Fruit fly (Drosophila melanogaster) whole organism, wandering third instar larva: ENCODE measurements around the gene LysRS.
A peak's percentile ranks its signal among the peaks of the same experiment; 100 is the strongest.

Experiments
- Abd-B ChIP-seq: fragments of >200 bp; optimal IDR thresholded peaks from 2 replicates; lab custom pipeline; 2017; ENCODE audit warnings: missing biosample characterization, missing genetic modification characterization
- CG32264 ChIP-seq: fragments of 200-800 bp; sonication (Bioruptor generic); optimal IDR thresholded peaks from 2 replicates; lab custom pipeline; 2016; ENCODE audit warnings: missing biosample characterization, missing genetic modification characterization
- CG9705 ChIP-seq: fragments of 200-800 bp; sonication (Bioruptor generic); optimal IDR thresholded peaks from 2 replicates; lab custom pipeline; 2018; ENCODE audit warnings: missing biosample characterization, mild to moderate bottlenecking, missing genetic modification characterization
- CrebA ChIP-seq: fragments of 200-800 bp; sonication (Bioruptor generic); optimal IDR thresholded peaks from 2 replicates; lab custom pipeline; 2016; ENCODE audit warnings: missing biosample characterization, mild to moderate bottlenecking, missing genetic modification characterization, borderline replicate concordance
- Dif ChIP-seq: fragments of 200-275, 200-300 bp; sonication (Bioruptor generic); optimal IDR thresholded peaks from 2 replicates; lab custom pipeline; 2018; ENCODE audit warnings: missing biosample characterization, missing genetic modification characterization; ENCODE audit not compliant: partially characterized antibody
- GATAd ChIP-seq: sonication (Bioruptor generic); optimal IDR thresholded peaks from 2 replicates; lab custom pipeline; 2016; ENCODE audit warnings: missing biosample characterization, missing genetic modification characterization
- Hr83 ChIP-seq: fragments of 200-300 bp; sonication (Bioruptor generic); optimal IDR thresholded peaks from 2 replicates; lab custom pipeline; 2016; ENCODE audit warnings: missing biosample characterization, mild to moderate bottlenecking, missing genetic modification characterization, moderate library complexity; ENCODE audit not compliant: poor library complexity, severe bottlenecking
- Jra ChIP-seq: sonication (Bioruptor generic); optimal IDR thresholded peaks from 2 replicates; lab custom pipeline; 2016; ENCODE audit warnings: missing biosample characterization, missing genetic modification characterization
- Myc ChIP-seq: fragments of >200 bp; optimal IDR thresholded peaks from 2 replicates; lab custom pipeline; 2017
- N ChIP-seq: fragments of >200 bp; optimal IDR thresholded peaks from 2 replicates; lab custom pipeline; 2018; ENCODE audit warnings: missing biosample characterization, missing external identifiers, missing genetic modification characterization
- OdsH ChIP-seq: fragments of 200-800 bp; sonication (Bioruptor generic); optimal IDR thresholded peaks from 2 replicates; lab custom pipeline; 2016; ENCODE audit warnings: missing biosample characterization, mild to moderate bottlenecking, missing genetic modification characterization
- Rel ChIP-seq, 2 experiments: fragments of 200-800 bp; sonication (Bioruptor generic) in 1 of 2; optimal IDR thresholded peaks; 2 replicates in 1 of 2; 3 replicates in 1 of 2; lab custom pipeline; 2016 to 2019; ENCODE audit warnings: mild to moderate bottlenecking in 2 of 2, missing biosample characterization in 2 of 2, missing genetic modification characterization in 2 of 2, moderate library complexity in 1 of 2
- Sp1 ChIP-seq: fragments of 200-800 bp; sonication (Bioruptor generic); optimal IDR thresholded peaks from 3 replicates; lab custom pipeline; 2019; ENCODE audit warnings: missing biosample characterization, mild to moderate bottlenecking, missing genetic modification characterization, moderate library complexity
- Vsx2 ChIP-seq: fragments of 200-300, 225-300 bp; sonication (Bioruptor generic); optimal IDR thresholded peaks from 2 replicates; lab custom pipeline; 2018; ENCODE audit warnings: missing biosample characterization, missing genetic modification characterization; ENCODE audit not compliant: partially characterized antibody
- dl ChIP-seq, 2 experiments: fragments of 175-275, 200-275 bp in 1 of 2; fragments of 200-275 bp in 1 of 2; sonication (Bioruptor generic); optimal IDR thresholded peaks; lab custom pipeline; 2018; ENCODE audit warnings: mild to moderate bottlenecking in 2 of 2, missing biosample characterization in 2 of 2, missing genetic modification characterization in 2 of 2, moderate library complexity in 2 of 2; ENCODE audit not compliant: partially characterized antibody in 2 of 2, insufficient read depth in 1 of 2
- dmrt93B ChIP-seq: fragments of 200-800 bp; sonication (Bioruptor generic); optimal IDR thresholded peaks from 2 replicates; lab custom pipeline; 2018; ENCODE audit warnings: missing biosample characterization, mild to moderate bottlenecking, missing genetic modification characterization
- dsf ChIP-seq: sonication (Bioruptor generic); optimal IDR thresholded peaks from 2 replicates; lab custom pipeline; 2016; ENCODE audit warnings: missing biosample characterization, missing genetic modification characterization, borderline replicate concordance
- ey ChIP-seq: fragments of 200-800 bp; sonication (Bioruptor generic); optimal IDR thresholded peaks from 2 replicates; lab custom pipeline; 2016; ENCODE audit warnings: missing biosample characterization, missing genetic modification characterization
- foxo ChIP-seq, 2 experiments: fragments of 200-800 bp; sonication (Bioruptor generic); optimal IDR thresholded peaks; 2 replicates in 1 of 2; 3 replicates in 1 of 2; lab custom pipeline; 2016 to 2017; ENCODE audit warnings: missing biosample characterization in 2 of 2, missing genetic modification characterization in 2 of 2
- fru ChIP-seq: fragments of 200-800 bp; sonication (Bioruptor generic); optimal IDR thresholded peaks from 3 replicates; lab custom pipeline; 2016; ENCODE audit warnings: missing biosample characterization, mild to moderate bottlenecking, missing genetic modification characterization
- h ChIP-seq: fragments of 200-800 bp; sonication (Bioruptor generic); optimal IDR thresholded peaks from 3 replicates; lab custom pipeline; 2016; ENCODE audit warnings: missing biosample characterization, mild to moderate bottlenecking, missing genetic modification characterization
- jim ChIP-seq: fragments of 175-275, 200-325 bp; sonication (Bioruptor generic); optimal IDR thresholded peaks from 2 replicates; lab custom pipeline; 2016; ENCODE audit warnings: missing biosample characterization, mild to moderate bottlenecking, missing genetic modification characterization
- sage ChIP-seq: fragments of 200-800 bp; sonication (Bioruptor generic); optimal IDR thresholded peaks from 2 replicates; lab custom pipeline; 2016; ENCODE audit warnings: missing biosample characterization, mild to moderate bottlenecking, missing genetic modification characterization
- sv ChIP-seq: fragments of 200-800 bp; sonication (Bioruptor generic); optimal IDR thresholded peaks from 3 replicates; lab custom pipeline; 2016; ENCODE audit warnings: missing biosample characterization, missing genetic modification characterization
- tai ChIP-seq: sonication (Bioruptor generic); optimal IDR thresholded peaks from 2 replicates; lab custom pipeline; 2016; ENCODE audit warnings: missing biosample characterization, missing genetic modification characterization
- usp ChIP-seq: fragments of >200 bp; optimal IDR thresholded peaks from 2 replicates; lab custom pipeline; 2017; ENCODE audit warnings: missing biosample characterization, missing genetic modification characterization

Gene LysRS

DNA sequence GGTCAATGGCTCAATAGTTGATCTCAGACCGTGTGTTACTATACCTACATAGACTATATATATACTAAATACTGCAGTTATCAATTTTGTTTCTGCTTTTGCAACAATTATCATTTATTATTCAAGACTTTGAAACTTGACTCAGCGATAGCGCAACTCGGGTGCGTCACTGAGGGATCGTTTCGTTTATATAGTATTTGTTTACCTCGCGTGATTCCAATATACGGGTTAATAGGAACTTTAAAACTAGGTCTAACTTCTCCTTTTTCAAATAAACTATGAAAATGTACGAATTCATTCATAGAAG, 31.4 kb downstream of the LysRS start:
- TF ChIP-seq jim (GFP tag; lab: Kevin White, UChicago), result no peak
- TF ChIP-seq ey, result no peak
- no peak for TF ChIP-seq sage (GFP tag; lab: Kevin White, UChicago)
- no peak for TF ChIP-seq OdsH (GFP tag; lab: Kevin White, UChicago)
- no peak for TF ChIP-seq Myc
- no peak for TF ChIP-seq Rel (GFP tag; optimal IDR thresholded peaks at IDR 0.05; lab: Kevin White, UChicago)
- TF ChIP-seq Rel (tag; optimal IDR thresholded peaks at IDR 0.05; lab: Kevin White, UChicago), result no peak
- no peak for TF ChIP-seq CrebA (GFP tag; lab: Kevin White, UChicago)
- TF ChIP-seq CG9705 (GFP tag; lab: Kevin White, UChicago), result no peak
- no peak for TF ChIP-seq dsf (GFP tag; lab: Kevin White, UChicago)
- no peak for TF ChIP-seq Jra (GFP tag; lab: Kevin White, UChicago)
- no peak for TF ChIP-seq sv (GFP tag; lab: Kevin White, UChicago)
- TF ChIP-seq usp (GFP tag; lab: Kevin White, UChicago), result no peak
- no peak for TF ChIP-seq dl (GFP tag; optimal IDR thresholded peaks at IDR 0.05; lab: Kevin White, UChicago; ENCODE audit: insufficient read depth in 1 of 2, partially characterized antibody in 2 of 2)
- TF ChIP-seq h (GFP tag; lab: Kevin White, UChicago), result no peak
- TF ChIP-seq Abd-B, result no peak
- TF ChIP-seq Sp1 (GFP tag; lab: Kevin White, UChicago), result no peak
- no peak for TF ChIP-seq CG32264
- TF ChIP-seq foxo (GFP tag; optimal IDR thresholded peaks at IDR 0.05; lab: Kevin White, UChicago), result no peak
- TF ChIP-seq Vsx2 (GFP tag; lab: Kevin White, UChicago), result no peak

DNA sequence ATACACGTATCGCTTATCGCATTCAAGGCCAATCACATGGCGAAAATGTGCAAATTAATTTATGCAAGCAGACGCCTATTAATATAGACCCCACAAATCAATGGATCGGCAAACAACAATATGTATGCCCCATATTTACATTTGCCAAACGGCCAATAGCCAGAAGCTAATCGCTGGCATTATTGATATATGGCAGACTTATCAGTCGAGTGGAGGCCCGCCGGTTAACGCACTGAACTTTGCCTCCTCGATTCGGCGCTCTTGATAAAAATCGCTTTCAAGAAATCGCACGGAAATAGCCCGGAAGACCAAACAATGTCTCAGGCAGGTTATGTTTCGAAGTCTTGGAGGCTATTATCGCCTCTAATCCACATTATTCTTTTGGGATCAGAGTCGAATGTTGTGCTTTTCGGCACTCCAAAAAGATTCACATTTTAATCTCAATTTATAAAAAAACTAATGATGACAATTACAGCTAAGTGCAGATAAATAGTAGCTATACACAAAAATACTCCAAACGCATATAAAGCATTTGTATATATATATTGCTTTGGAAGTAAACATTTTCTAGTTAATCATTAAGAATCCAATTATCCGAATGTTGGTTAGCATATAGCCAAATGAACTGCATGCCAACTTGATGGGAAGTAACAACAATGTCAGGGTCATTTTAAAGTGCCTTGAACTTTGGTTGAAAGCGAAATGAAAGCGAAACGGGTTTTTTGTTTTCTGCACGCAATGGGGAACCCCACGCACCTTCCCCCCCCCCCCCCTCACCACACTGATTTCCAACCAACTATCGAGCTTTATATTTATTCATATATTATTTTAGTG, 32.0 kb downstream of the LysRS start:
- no peak for TF ChIP-seq Dif (GFP tag; lab: Kevin White, UChicago)
- TF ChIP-seq Hr83 (GFP tag; lab: Kevin White, UChicago), result peak; percentile 68
- no peak for TF ChIP-seq Rel (GFP tag; optimal IDR thresholded peaks at IDR 0.05; lab: Kevin White, UChicago)
- TF ChIP-seq Rel (tag; optimal IDR thresholded peaks at IDR 0.05; lab: Kevin White, UChicago), result peak; percentile 99
- TF ChIP-seq fru, result no peak
- no peak for TF ChIP-seq N (GFP tag; lab: Kevin White, UChicago)
- TF ChIP-seq Jra (GFP tag; lab: Kevin White, UChicago), result no peak
- TF ChIP-seq Abd-B, result no peak
- TF ChIP-seq, all 38 proteins: peak for 2

dm6 chrX:9576147-9576503, 32.6 kb downstream of the LysRS start, which contains the start of gene CG42395:
Gene CG42395 (minus strand): TSS chrX:9576247.
- no peak for TF ChIP-seq Jra (GFP tag; lab: Kevin White, UChicago)

DNA sequence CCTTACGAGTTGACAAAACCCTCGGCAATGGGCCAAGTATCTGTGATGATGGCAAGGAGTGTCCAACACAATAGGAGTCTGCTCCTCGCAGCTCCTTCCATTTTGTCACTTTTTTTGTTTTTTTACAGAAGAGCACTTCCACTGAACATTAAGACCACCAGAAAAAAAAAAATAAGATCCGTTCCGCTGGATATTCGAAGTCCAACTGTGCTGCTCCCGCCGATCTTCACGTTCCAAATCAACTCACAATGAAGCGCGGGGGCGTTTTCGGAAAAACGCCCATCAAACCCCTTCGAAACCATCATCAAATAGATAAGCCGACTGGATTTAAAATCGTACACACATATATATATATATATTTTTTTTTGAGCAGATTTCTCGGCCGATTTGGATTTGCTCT, 37.5 kb downstream of the LysRS start, which contains the start of gene Cubn:
Gene Cubn, minus strand, starts transcription at position 101 of the 400 bp plus-strand sequence.
- TF ChIP-seq h (GFP tag; lab: Kevin White, UChicago), result no peak
- TF ChIP-seq GATAd, result no peak
- no peak for TF ChIP-seq CG32264
- TF ChIP-seq tai (GFP tag; lab: Kevin White, UChicago), result no peak
- TF ChIP-seq Sp1 (GFP tag; lab: Kevin White, UChicago), result no peak
- no peak for TF ChIP-seq CG9705 (GFP tag; lab: Kevin White, UChicago)
- TF ChIP-seq dmrt93B (GFP tag; lab: Kevin White, UChicago), result no peak
- TF ChIP-seq, all 38 proteins: peak for 0

- TF ChIP-seq Myc, result no peak
- TF ChIP-seq Hr83 (GFP tag; lab: Kevin White, UChicago), result peak; percentile 19
Measured at dm6 chrX:9556397-9556796, 52.3 kb downstream of the LysRS start, which contains the start of gene CG15317. Gene CG15317 (minus strand): TSS chrX:9556544.
